Worm (Caenorhabditis elegans) whole organism, midembryonic: Measurements from ENCODE around the gene nlp-7.

Experiments
- T22C8.4 ChIP-seq: fragments of 200-800 bp; sonication (Bioruptor generic); IDR thresholded peaks from 2 replicates; pipeline ENCODE4 v1.3.6; 2022; ENCODE audit warnings: missing genetic modification characterization, missing compliant biosample characterization
- cog-1 ChIP-seq: sonication (generic microtip); optimal IDR thresholded peaks from 2 replicates; lab custom pipeline; 2016; ENCODE audit warnings: missing genetic modification characterization, missing compliant biosample characterization
- flt-1 ChIP-seq: fragments of 200-800 bp; sonication (Bioruptor generic); IDR thresholded peaks from 2 replicates; pipeline ENCODE4 v1.3.6; 2022; ENCODE audit warnings: missing genetic modification characterization, missing compliant biosample characterization
- klf-2 ChIP-seq: fragments of 200-800 bp; sonication (Bioruptor generic); conservative IDR thresholded peaks from 2 replicates; pipeline ENCODE4 v1.3.6; 2022; ENCODE audit warnings: missing genetic modification reagents, missing genetic modification characterization, missing compliant biosample characterization
- med-1 ChIP-seq: sonication (generic microtip); optimal IDR thresholded peaks from 2 replicates; lab custom pipeline; 2017; ENCODE audit warnings: missing genetic modification characterization, mild to moderate bottlenecking, missing compliant biosample characterization, antibody characterized with exemption, missing genetic modification reagents; ENCODE audit not compliant: insufficient read depth
- ref-1 ChIP-seq: fragments of 200-800 bp; sonication (Bioruptor generic); conservative IDR thresholded peaks from 2 replicates; pipeline ENCODE4 v1.3.6; 2022; ENCODE audit warnings: missing genetic modification reagents, missing genetic modification characterization, missing compliant biosample characterization
- tab-1 ChIP-seq: fragments of 200-800 bp; sonication (Bioruptor generic); IDR thresholded peaks from 2 replicates; pipeline ENCODE4 v1.3.6; 2022; ENCODE audit warnings: missing genetic modification characterization, missing compliant biosample characterization
- ztf-23 ChIP-seq: fragments of 200-800 bp; sonication (Bioruptor generic); IDR thresholded peaks from 2 replicates; pipeline ENCODE4 v1.3.6; 2022; ENCODE audit warnings: missing genetic modification reagents, missing genetic modification characterization, missing compliant biosample characterization
- ztf-29 ChIP-seq: fragments of 200-800 bp; sonication (Bioruptor generic); IDR thresholded peaks from 2 replicates; pipeline ENCODE4 v1.3.6; 2022; ENCODE audit warnings: missing genetic modification reagents, missing genetic modification characterization, missing compliant biosample characterization

nlp-7 gene

ce11 chrX:8582767-8583360 lies 10.1 kb upstream of the nlp-7 start:
- TF ChIP-seq flt-1: no peak
- TF ChIP-seq ref-1: no peak
- TF ChIP-seq ztf-29 (GFP tag; lab: Robert Waterston, UW): no peak
- no peak for TF ChIP-seq klf-2 (GFP tag; lab: Robert Waterston, UW)
- TF ChIP-seq med-1 (GFP tag; lab: Kevin White, UChicago): no peak
- no peak for TF ChIP-seq T22C8.4
- TF ChIP-seq tab-1 (GFP tag; lab: Robert Waterston, UW): no peak
- no peak for TF ChIP-seq ztf-23 (GFP tag; lab: Robert Waterston, UW)
- TF ChIP-seq cog-1 (tag; lab: Kevin White, UChicago): no peak

ce11 chrX:8584825-8585384 lies 8.1 kb upstream of the nlp-7 start:
- TF ChIP-seq T22C8.4 (no peak), flt-1 (no peak), klf-2 (GFP tag; lab: Robert Waterston, UW) (no peak), tab-1 (GFP tag; lab: Robert Waterston, UW) (no peak), ref-1 (no peak), ztf-29 (GFP tag; lab: Robert Waterston, UW) (no peak), ztf-23 (GFP tag; lab: Robert Waterston, UW) (no peak), cog-1 (tag; lab: Kevin White, UChicago) (no peak), med-1 (GFP tag; lab: Kevin White, UChicago) (no peak)

- TF ChIP-seq ztf-29 (GFP tag; lab: Robert Waterston, UW): no peak
- no peak for TF ChIP-seq ref-1
- no peak for TF ChIP-seq cog-1 (tag; lab: Kevin White, UChicago)
- TF ChIP-seq flt-1: no peak
- TF ChIP-seq tab-1 (GFP tag; lab: Robert Waterston, UW): no peak
- no peak for TF ChIP-seq med-1 (GFP tag; lab: Kevin White, UChicago)
- no peak for TF ChIP-seq ztf-23 (GFP tag; lab: Robert Waterston, UW)
- TF ChIP-seq T22C8.4: no peak
- TF ChIP-seq klf-2 (GFP tag; lab: Robert Waterston, UW): no peak
Measured at ce11 chrX:8585837-8586236, 7.1 kb upstream of the nlp-7 start, which contains the start of gene F18E9.3. Gene F18E9.3, plus strand, starts transcription at chrX:8586147.

DNA sequence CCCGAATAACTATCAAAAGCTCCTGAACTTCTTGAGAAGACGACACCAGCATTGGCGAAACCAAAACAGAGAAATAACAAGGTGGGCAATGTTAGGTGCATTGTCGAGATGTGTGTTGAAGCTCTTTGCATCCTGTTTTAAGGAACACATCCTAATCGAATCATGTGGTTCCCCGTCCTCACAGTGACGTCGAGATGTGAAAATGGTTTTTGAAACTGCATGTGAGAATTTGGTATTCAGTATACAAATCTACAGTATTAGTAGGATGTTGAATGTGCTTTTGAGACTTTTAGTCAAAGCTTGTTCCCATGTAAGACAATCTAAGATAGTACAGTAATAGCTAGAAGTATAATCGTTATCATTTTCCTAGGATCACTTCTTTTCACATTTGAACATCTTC lies 4.7 kb downstream of the nlp-7 start, which contains the start of gene F18E9.7:
Gene F18E9.7 (minus strand): TSS at position 101 of the 400 bp plus-strand sequence.
- TF ChIP-seq ztf-23 (GFP tag; lab: Robert Waterston, UW) (no peak), med-1 (GFP tag; lab: Kevin White, UChicago) (no peak), cog-1 (tag; lab: Kevin White, UChicago) (no peak), tab-1 (GFP tag; lab: Robert Waterston, UW) (no peak), flt-1 (no peak), klf-2 (GFP tag; lab: Robert Waterston, UW) (no peak), ztf-29 (GFP tag; lab: Robert Waterston, UW) (no peak), ref-1 (no peak)

DNA sequence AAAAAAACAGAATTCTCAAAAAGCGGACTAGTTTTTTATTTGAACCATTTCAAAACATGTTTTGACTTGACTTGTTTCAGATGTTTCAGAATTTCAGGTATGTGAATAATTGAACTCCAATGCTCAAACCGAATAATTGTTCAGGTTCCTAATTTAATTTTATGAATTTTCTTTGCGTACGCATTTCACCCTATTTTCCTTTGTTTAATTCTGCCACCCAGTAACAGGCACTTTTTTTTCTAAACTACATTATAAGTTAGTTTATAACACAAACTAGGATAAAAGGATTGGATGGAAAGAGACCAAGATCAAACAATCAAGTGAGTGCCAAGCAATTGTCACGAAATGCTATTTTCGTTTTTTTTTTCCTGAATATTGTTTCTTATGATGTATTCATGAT lies 5.5 kb downstream of the nlp-7 start:
- TF ChIP-seq ztf-29 (GFP tag; lab: Robert Waterston, UW): no peak
- TF ChIP-seq klf-2 (GFP tag; lab: Robert Waterston, UW): no peak
- TF ChIP-seq ref-1: no peak
- TF ChIP-seq ztf-23 (GFP tag; lab: Robert Waterston, UW): no peak
- no peak for TF ChIP-seq T22C8.4
- no peak for TF ChIP-seq flt-1
- TF ChIP-seq cog-1 (tag; lab: Kevin White, UChicago): no peak
- no peak for TF ChIP-seq tab-1 (GFP tag; lab: Robert Waterston, UW)
- TF ChIP-seq med-1 (GFP tag; lab: Kevin White, UChicago): no peak

- no peak for TF ChIP-seq ztf-23 (GFP tag; lab: Robert Waterston, UW)
- no peak for TF ChIP-seq med-1 (GFP tag; lab: Kevin White, UChicago)
- no peak for TF ChIP-seq cog-1 (tag; lab: Kevin White, UChicago)
- no peak for TF ChIP-seq T22C8.4
- no peak for TF ChIP-seq flt-1
Measured at ce11 chrX:8599725-8600124, 6.7 kb downstream of the nlp-7 start.

ce11 chrX:8601235-8601634 lies 8.3 kb downstream of the nlp-7 start, which contains the start of gene F18E9.1:
Gene F18E9.1, plus strand, starts transcription at chrX:8601535.
- no peak for TF ChIP-seq flt-1
- no peak for TF ChIP-seq ztf-29 (GFP tag; lab: Robert Waterston, UW)
- no peak for TF ChIP-seq cog-1 (tag; lab: Kevin White, UChicago)
- no peak for TF ChIP-seq T22C8.4
- no peak for TF ChIP-seq ref-1
- TF ChIP-seq tab-1 (GFP tag; lab: Robert Waterston, UW): no peak
- no peak for TF ChIP-seq med-1 (GFP tag; lab: Kevin White, UChicago)
- TF ChIP-seq ztf-23 (GFP tag; lab: Robert Waterston, UW): no peak
- TF ChIP-seq klf-2 (GFP tag; lab: Robert Waterston, UW): no peak

DNA sequence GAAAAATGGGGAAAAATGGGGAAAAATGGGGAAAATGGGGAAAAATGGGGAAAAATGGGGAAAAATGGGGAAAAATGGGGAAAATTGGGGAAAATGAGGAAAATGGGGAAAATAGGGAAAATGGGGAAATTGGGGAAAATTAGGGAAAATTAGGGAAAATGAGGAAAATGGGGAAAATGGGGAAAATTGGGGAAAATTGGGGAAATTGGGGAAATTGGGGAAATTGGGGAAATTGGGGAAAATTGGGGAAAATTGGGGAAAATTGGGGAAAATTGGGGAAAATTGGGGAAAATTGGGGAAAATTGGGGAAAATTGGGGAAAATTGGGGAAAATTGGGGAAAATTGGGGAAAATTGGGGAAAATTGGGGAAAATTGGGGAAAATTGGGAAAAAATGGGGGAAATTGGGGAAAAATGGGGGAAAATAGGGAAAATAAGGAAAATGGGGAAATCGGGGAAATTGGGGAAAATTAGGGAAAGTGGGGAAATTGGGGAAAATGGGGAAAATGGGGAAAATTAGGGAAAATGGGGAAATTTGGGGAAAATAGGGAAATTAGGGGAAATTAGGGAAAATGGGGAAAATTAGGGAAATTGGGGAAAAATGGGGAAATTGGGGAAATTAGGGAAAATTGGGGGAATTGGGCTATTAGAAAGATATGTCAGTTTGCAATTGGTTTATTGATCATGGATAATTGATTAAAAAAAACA lies 9.9 kb downstream of the nlp-7 start:
- TF ChIP-seq ztf-23 (GFP tag; lab: Robert Waterston, UW) (peak; percentile 81), cog-1 (tag; lab: Kevin White, UChicago) (no peak), flt-1 (peak; percentile 56), ztf-29 (GFP tag; lab: Robert Waterston, UW) (peak; percentile 51; the same call in 1 of the 2 replicates), ref-1 (0 out of 2 replicates have a peak, but pooled peaks have one; percentile 7), med-1 (GFP tag; lab: Kevin White, UChicago) (no peak), tab-1 (GFP tag; lab: Robert Waterston, UW) (0 out of 2 replicates have a peak, but pooled peaks have one; percentile 6), T22C8.4 (peak; percentile 9; the same call in 1 of the 2 replicates), klf-2 (GFP tag; lab: Robert Waterston, UW) (peak; percentile 74)

DNA sequence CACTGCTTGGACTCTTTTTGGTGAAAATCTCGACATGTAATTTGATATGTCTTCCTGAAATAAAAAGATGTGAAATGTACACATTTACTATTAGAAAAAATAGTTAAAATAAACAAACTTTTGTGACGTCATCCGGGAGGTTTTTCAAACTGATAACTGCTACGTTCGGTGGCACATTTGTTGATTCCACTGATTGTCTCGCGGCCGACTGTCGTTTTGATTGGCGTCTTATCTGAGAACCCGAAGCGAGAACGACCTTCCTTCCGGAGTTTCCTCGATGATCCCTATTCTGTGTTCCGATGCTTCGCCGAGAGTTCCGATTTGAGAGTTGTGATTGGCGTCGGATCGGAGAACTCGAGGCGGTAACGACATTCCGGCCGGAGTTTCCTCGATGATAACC lies 11.2 kb downstream of the nlp-7 start:
- TF ChIP-seq med-1 (GFP tag; lab: Kevin White, UChicago) (no peak), tab-1 (GFP tag; lab: Robert Waterston, UW) (no peak), ztf-23 (GFP tag; lab: Robert Waterston, UW) (no peak), klf-2 (GFP tag; lab: Robert Waterston, UW) (no peak), flt-1 (no peak), cog-1 (tag; lab: Kevin White, UChicago) (no peak), ref-1 (no peak), ztf-29 (GFP tag; lab: Robert Waterston, UW) (no peak), T22C8.4 (no peak)
